Worm (Caenorhabditis elegans): ENCODE measurements around the gene dhs-22.

DNA sequence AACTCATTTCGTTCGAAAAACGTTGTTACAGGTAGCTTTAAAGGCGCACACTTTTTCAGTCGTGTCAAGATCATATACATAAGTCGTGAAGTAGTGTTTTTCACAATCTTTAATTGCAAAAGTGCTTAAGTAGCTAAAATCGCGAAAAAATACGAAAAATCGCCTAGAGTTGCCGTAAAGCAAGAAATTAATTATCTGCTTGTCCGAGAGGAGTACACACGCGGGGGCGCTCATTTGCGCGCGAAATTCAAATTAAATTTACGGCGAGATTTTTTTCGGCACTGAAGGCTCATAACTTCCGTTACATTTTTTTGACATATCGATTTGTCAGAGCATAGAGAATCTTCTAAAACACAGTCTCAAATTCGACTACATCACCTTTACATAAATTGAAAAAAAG lies 38.9 kb upstream of the dhs-22 start:
- TF ChIP-seq nhr-12 (tag; optimal IDR thresholded peaks at IDR 0.05) (no peak), nhr-11 (tag; optimal IDR thresholded peaks at IDR 0.05) (no peak), ZK546.5 (tag; optimal IDR thresholded peaks at IDR 0.05) (no peak), mdl-1 (tag; optimal IDR thresholded peaks at IDR 0.05) (no peak), nhr-76 (tag; optimal IDR thresholded peaks at IDR 0.05) (no peak), zag-1 (tag; optimal IDR thresholded peaks at IDR 0.05) (no peak), skn-1 (tag; optimal IDR thresholded peaks at IDR 0.05) (no peak), ztf-11 (tag; optimal IDR thresholded peaks at IDR 0.05) (no peak), nhr-23 (tag; optimal IDR thresholded peaks at IDR 0.05) (no peak), nhr-25 (tag; optimal IDR thresholded peaks at IDR 0.05) (no peak), fkh-10 (GFP tag; optimal IDR thresholded peaks at IDR 0.05) (no peak)
